Fruit fly (Drosophila melanogaster) whole organism, embryonic: ENCODE measurements around the gene CG10730.

Source experiments
- ATbp ChIP-seq: fragments of 200-800 bp; sonication (Bioruptor generic); optimal IDR thresholded peaks from 2 replicates; lab custom pipeline; 2017; ENCODE audit warnings: missing biosample characterization, mild to moderate bottlenecking, missing genetic modification characterization, missing genetic modification reagents
- Antp ChIP-seq: fragments of 200-800 bp; sonication (Bioruptor generic); optimal IDR thresholded peaks from 3 replicates; lab custom pipeline; 2016; ENCODE audit warnings: missing biosample characterization, missing genetic modification characterization
- Atf3 ChIP-seq: fragments of 200-800 bp; sonication (Bioruptor generic); optimal IDR thresholded peaks from 3 replicates; lab custom pipeline; 2016; ENCODE audit warnings: missing biosample characterization, missing genetic modification characterization
- Bdp1 ChIP-seq: fragments of 200-800 bp; sonication (Bioruptor generic); optimal IDR thresholded peaks from 3 replicates; lab custom pipeline; 2016; ENCODE audit warnings: missing biosample characterization, missing genetic modification characterization
- CG10147 ChIP-seq: fragments of 200-800 bp; sonication (Bioruptor generic); optimal IDR thresholded peaks from 2 replicates; lab custom pipeline; 2019; ENCODE audit warnings: missing biosample characterization, mild to moderate bottlenecking, missing genetic modification characterization, moderate library complexity
- CG10321 ChIP-seq: fragments of 200-800 bp; sonication (Bioruptor generic); IDR thresholded peaks from 2 replicates; pipeline ENCODE4 v1.3.6; 2022; ENCODE audit warnings: missing biosample characterization, missing genetic modification characterization
- CG11398 ChIP-seq: fragments of 200-800 bp; sonication (Bioruptor generic); optimal IDR thresholded peaks from 2 replicates; lab custom pipeline; 2016; ENCODE audit warnings: missing biosample characterization, missing genetic modification characterization
- CG12769 ChIP-seq: fragments of 200-800 bp; sonication (Bioruptor generic); optimal IDR thresholded peaks from 2 replicates; lab custom pipeline; 2019; ENCODE audit warnings: missing biosample characterization, mild to moderate bottlenecking, missing genetic modification characterization, moderate library complexity
- CG14014 ChIP-seq: fragments of 200-800 bp; sonication (Bioruptor generic); IDR thresholded peaks from 2 replicates; pipeline ENCODE4 v1.3.6; 2022; ENCODE audit warnings: missing biosample characterization, missing genetic modification characterization
- CG15011 ChIP-seq: fragments of 200-800 bp; sonication (Bioruptor generic); optimal IDR thresholded peaks from 3 replicates; lab custom pipeline; 2018; ENCODE audit warnings: missing biosample characterization, mild to moderate bottlenecking, missing genetic modification characterization
- CG16815 ChIP-seq: fragments of 200-800 bp; sonication (Bioruptor generic); optimal IDR thresholded peaks from 3 replicates; lab custom pipeline; 2017; ENCODE audit warnings: missing biosample characterization, mild to moderate bottlenecking, missing genetic modification characterization
- CG17568 ChIP-seq: fragments of 200-800 bp; sonication (Bioruptor generic); optimal IDR thresholded peaks from 2 replicates; lab custom pipeline; 2018; ENCODE audit warnings: missing biosample characterization, mild to moderate bottlenecking, missing genetic modification characterization, moderate library complexity
- CG17802 ChIP-seq: fragments of 200-800 bp; sonication (Bioruptor generic); optimal IDR thresholded peaks from 2 replicates; lab custom pipeline; 2018; ENCODE audit warnings: missing biosample characterization, mild to moderate bottlenecking, missing genetic modification characterization, moderate library complexity
- CG17912 ChIP-seq: fragments of 200-800 bp; sonication (Bioruptor generic); optimal IDR thresholded peaks from 2 replicates; lab custom pipeline; 2018; ENCODE audit warnings: missing biosample characterization, mild to moderate bottlenecking, missing genetic modification characterization
- CG30431 ChIP-seq: fragments of 200-800 bp; sonication (Bioruptor generic); optimal IDR thresholded peaks from 2 replicates; lab custom pipeline; 2017; ENCODE audit warnings: missing biosample characterization, missing genetic modification characterization
- CG4424 ChIP-seq: fragments of 200-800 bp; sonication (Bioruptor generic); optimal IDR thresholded peaks from 3 replicates; lab custom pipeline; 2016; ENCODE audit warnings: missing biosample characterization, missing genetic modification characterization
- CG4707 ChIP-seq: fragments of 200-800 bp; sonication (Bioruptor generic); optimal IDR thresholded peaks from 2 replicates; lab custom pipeline; 2018; ENCODE audit warnings: missing biosample characterization, mild to moderate bottlenecking, missing genetic modification characterization, moderate library complexity
- CG6854 ChIP-seq: fragments of 200-800 bp; sonication (Bioruptor generic); optimal IDR thresholded peaks from 3 replicates; lab custom pipeline; 2017; ENCODE audit warnings: missing biosample characterization, mild to moderate bottlenecking, missing genetic modification characterization
- CG8281 ChIP-seq: fragments of 200-800 bp; sonication (Bioruptor generic); optimal IDR thresholded peaks from 2 replicates; lab custom pipeline; 2018; ENCODE audit warnings: missing biosample characterization, mild to moderate bottlenecking, missing genetic modification characterization, moderate library complexity
- Chrac-16 ChIP-seq: fragments of 200-800 bp; sonication (Bioruptor generic); optimal IDR thresholded peaks from 3 replicates; lab custom pipeline; 2016; ENCODE audit warnings: missing biosample characterization, missing genetic modification characterization
- Dbx ChIP-seq: fragments of 200-800 bp; sonication (Bioruptor generic); IDR thresholded peaks from 3 replicates; pipeline ENCODE4 v1.3.6; 2022; ENCODE audit warnings: missing biosample characterization, missing genetic modification characterization
- Dip3 ChIP-seq: fragments of 200-800 bp; sonication (Bioruptor generic); optimal IDR thresholded peaks from 3 replicates; lab custom pipeline; 2016; ENCODE audit warnings: missing biosample characterization, missing genetic modification characterization
- Dll ChIP-seq: fragments of 200-800 bp; sonication (Bioruptor generic); IDR thresholded peaks from 4 replicates; pipeline ENCODE4 v1.3.6; 2022; ENCODE audit warnings: missing biosample characterization, missing genetic modification characterization; ENCODE audit not compliant: partially characterized antibody
- Ets65A ChIP-seq: fragments of 200-800 bp; sonication (Bioruptor generic); peaks from one replicate; lab custom pipeline; 2016; ENCODE audit warnings: missing biosample characterization, missing genetic modification characterization
- Fer3 ChIP-seq: fragments of 200-800 bp; sonication (Bioruptor generic); optimal IDR thresholded peaks from 2 replicates; lab custom pipeline; 2018; ENCODE audit warnings: missing biosample characterization, mild to moderate bottlenecking, missing genetic modification characterization, moderate library complexity
- HLH54F ChIP-seq: fragments of 200-800 bp; sonication (Bioruptor generic); optimal IDR thresholded peaks from 3 replicates; lab custom pipeline; 2016; ENCODE audit warnings: missing biosample characterization, missing genetic modification characterization
- Hey ChIP-seq: fragments of 200-800 bp; sonication (Bioruptor generic); optimal IDR thresholded peaks from 3 replicates; lab custom pipeline; 2018; ENCODE audit warnings: missing biosample characterization, mild to moderate bottlenecking, missing genetic modification characterization
- Hr78 ChIP-seq, 2 experiments: fragments of 200-800 bp in 1 of 2; fragments of >200 bp in 1 of 2; sonication (Bioruptor generic) in 1 of 2; optimal IDR thresholded peaks; 2 replicates each; lab custom pipeline; 2017 to 2019; ENCODE audit warnings: missing biosample characterization in 2 of 2, missing genetic modification characterization in 2 of 2, mild to moderate bottlenecking in 1 of 2, moderate library complexity in 1 of 2
- MBD-R2 ChIP-seq: fragments of 200-800 bp; sonication (Bioruptor generic); IDR thresholded peaks from 2 replicates; pipeline ENCODE4 v1.3.6; 2022; ENCODE audit warnings: missing biosample characterization, missing genetic modification characterization
- Neu2 ChIP-seq: fragments of 200-800 bp; sonication (Bioruptor generic); optimal IDR thresholded peaks from 3 replicates; lab custom pipeline; 2016; ENCODE audit warnings: missing biosample characterization, missing genetic modification characterization, borderline replicate concordance
- Trl ChIP-seq, 3 experiments: fragments of >200 bp in 2 of 3; fragments of 200-800 bp in 1 of 3; sonication (Bioruptor generic) in 1 of 3; optimal IDR thresholded peaks; 2 replicates in 1 of 3; 3 replicates in 2 of 3; lab custom pipeline; 2016 to 2017; ENCODE audit warnings: missing biosample characterization in 1 of 3, missing genetic modification characterization in 1 of 3
- amos ChIP-seq: fragments of 200-800 bp; sonication (Bioruptor generic); IDR thresholded peaks from 2 replicates; pipeline ENCODE4 v1.3.6; 2022; ENCODE audit warnings: missing biosample characterization, missing genetic modification characterization; ENCODE audit not compliant: partially characterized antibody
- az2 ChIP-seq: fragments of 200-800 bp; sonication (Bioruptor generic); optimal IDR thresholded peaks from 3 replicates; lab custom pipeline; 2016; ENCODE audit warnings: missing biosample characterization, missing genetic modification characterization
- bcd ChIP-seq: fragments of 200-800 bp; sonication (Bioruptor generic); optimal IDR thresholded peaks from 2 replicates; lab custom pipeline; 2017; ENCODE audit warnings: missing biosample characterization, mild to moderate bottlenecking, missing genetic modification characterization
- bsh ChIP-seq, 2 experiments: fragments of 200-800 bp; sonication (Bioruptor generic); optimal IDR thresholded peaks; 2 replicates each; lab custom pipeline; 2017 to 2018; ENCODE audit warnings: mild to moderate bottlenecking in 2 of 2, missing biosample characterization in 2 of 2, missing genetic modification characterization in 2 of 2, moderate library complexity in 1 of 2
- ci ChIP-seq: fragments of 200-800 bp; sonication (Bioruptor generic); IDR thresholded peaks from 3 replicates; pipeline ENCODE4 v1.3.6; 2022; ENCODE audit warnings: missing biosample characterization, missing genetic modification characterization
- crc ChIP-seq: fragments of 200-800 bp; sonication (Bioruptor generic); optimal IDR thresholded peaks from 2 replicates; lab custom pipeline; 2016; ENCODE audit warnings: missing biosample characterization, missing genetic modification characterization
- ftz-f1 ChIP-seq: fragments of 200-800 bp; sonication (Bioruptor generic); optimal IDR thresholded peaks from 2 replicates; lab custom pipeline; 2016; ENCODE audit warnings: missing biosample characterization, missing genetic modification characterization
- ham ChIP-seq: fragments of 200-800 bp; sonication (Bioruptor generic); IDR thresholded peaks from 2 replicates; pipeline ENCODE4 v1.3.6; 2022; ENCODE audit warnings: missing biosample characterization, missing genetic modification characterization
- ind ChIP-seq: fragments of 200-800 bp; sonication (Bioruptor generic); optimal IDR thresholded peaks from 3 replicates; lab custom pipeline; 2016; ENCODE audit warnings: missing biosample characterization, missing genetic modification characterization
- jing ChIP-seq: fragments of 200-800 bp; sonication (Bioruptor generic); optimal IDR thresholded peaks from 2 replicates; lab custom pipeline; 2018; ENCODE audit warnings: missing biosample characterization, mild to moderate bottlenecking, missing genetic modification characterization
- mld ChIP-seq: fragments of 200-800 bp; sonication (Bioruptor generic); IDR thresholded peaks from 3 replicates; pipeline ENCODE4 v1.3.6; 2022; ENCODE audit warnings: missing biosample characterization, missing genetic modification characterization; ENCODE audit not compliant: partially characterized antibody
- pb ChIP-seq: fragments of 200-800 bp; sonication (Bioruptor generic); optimal IDR thresholded peaks from 3 replicates; lab custom pipeline; 2016; ENCODE audit warnings: missing biosample characterization, missing genetic modification characterization
- phol ChIP-seq: fragments of 200-800 bp; sonication (Bioruptor generic); optimal IDR thresholded peaks from 3 replicates; lab custom pipeline; 2018; ENCODE audit warnings: missing biosample characterization, mild to moderate bottlenecking, missing genetic modification characterization, moderate library complexity
- psq ChIP-seq: fragments of 200-800 bp; sonication (Bioruptor generic); optimal IDR thresholded peaks from 2 replicates; lab custom pipeline; 2017; ENCODE audit warnings: missing biosample characterization, missing genetic modification characterization
- sens ChIP-seq: fragments of 200-800 bp; sonication (Bioruptor generic); peaks from one replicate; lab custom pipeline; 2016; ENCODE audit warnings: missing biosample characterization, missing genetic modification characterization
- stc ChIP-seq: fragments of 200-800 bp; sonication (Bioruptor generic); IDR thresholded peaks from 2 replicates; pipeline ENCODE4 v1.3.6; 2022; ENCODE audit warnings: missing biosample characterization, missing genetic modification characterization
- z ChIP-seq: fragments of 200-800 bp; sonication (Bioruptor generic); IDR thresholded peaks from 3 replicates; pipeline ENCODE4 v1.3.6; 2022; ENCODE audit warnings: missing biosample characterization, missing genetic modification characterization
- zf30C ChIP-seq: fragments of 200-800 bp; sonication (Bioruptor generic); optimal IDR thresholded peaks from 3 replicates; lab custom pipeline; 2018; ENCODE audit warnings: missing biosample characterization, mild to moderate bottlenecking, missing genetic modification characterization

Gene CG10730

dm6 chr2L:20082155-20082964 is 10.4 kb upstream of the CG10730 start (continued):
- TF ChIP-seq CG10147 (GFP tag; lab: Kevin White, UChicago) (no peak), stc (no peak), CG17568 (GFP tag; lab: Kevin White, UChicago) (no peak), ham (GFP tag; lab: Robert Waterston, UW) (no peak), sens (GFP tag; lab: Kevin White, UChicago) (peak; percentile 21), bsh (GFP tag; optimal IDR thresholded peaks at IDR 0.05; lab: Kevin White, UChicago) (no peak), Chrac-16 (no peak), psq (GFP tag; lab: Kevin White, UChicago) (no peak), CG17912 (GFP tag; lab: Kevin White, UChicago) (no peak), ATbp (no peak), Trl (optimal IDR thresholded peaks at IDR 0.05; lab: Kevin White, UChicago) (no peak), Trl (GFP tag; optimal IDR thresholded peaks at IDR 0.05; lab: Kevin White, UChicago) (no peak), CG17802 (tag; lab: Kevin White, UChicago) (no peak), Dbx (GFP tag; lab: Robert Waterston, UW) (0 out of 3 replicates have a peak, but pooled peaks have one; percentile 30), CG11398 (GFP tag; lab: Kevin White, UChicago) (no peak), pb (GFP tag; lab: Kevin White, UChicago) (no peak), ind (GFP tag; lab: Kevin White, UChicago) (no peak), CG30431 (GFP tag; lab: Kevin White, UChicago) (no peak), Hey (tag; lab: Kevin White, UChicago) (no peak), jing (GFP tag; lab: Kevin White, UChicago) (no peak), Dll (no peak), CG4424 (GFP tag; lab: Kevin White, UChicago) (no peak), MBD-R2 (GFP tag; lab: Robert Waterston, UW) (no peak), bcd (GFP tag; lab: Kevin White, UChicago) (no peak), Antp (no peak), crc (GFP tag; lab: Kevin White, UChicago) (no peak), ci (no peak), CG4707 (GFP tag; lab: Kevin White, UChicago) (no peak), CG16815 (GFP tag; lab: Kevin White, UChicago) (no peak), az2 (GFP tag; lab: Kevin White, UChicago) (no peak), Dip3 (no peak), phol (tag; lab: Kevin White, UChicago) (no peak), ftz-f1 (no peak), Ets65A (GFP tag; lab: Kevin White, UChicago) (peak; percentile 34), CG8281 (tag; lab: Kevin White, UChicago) (no peak), Bdp1 (no peak), CG6854 (GFP tag; lab: Kevin White, UChicago) (no peak), Fer3 (tag; lab: Kevin White, UChicago) (no peak), Hr78 (GFP tag; optimal IDR thresholded peaks at IDR 0.05; lab: Kevin White, UChicago) (no peak), CG12769 (no peak), CG15011 (GFP tag; lab: Kevin White, UChicago) (no peak), z (GFP tag; lab: Robert Waterston, UW) (no peak), Atf3 (GFP tag; lab: Kevin White, UChicago) (no peak), zf30C (GFP tag; lab: Kevin White, UChicago) (no peak), HLH54F (GFP tag; lab: Kevin White, UChicago) (no peak), Neu2 (GFP tag; lab: Kevin White, UChicago) (no peak), amos (0 out of 2 replicates have a peak, but pooled peaks have one; percentile 5), mld (GFP tag; lab: Robert Waterston, UW) (no peak), CG10321 (peak; percentile 75), CG14014 (GFP tag; lab: Robert Waterston, UW) (0 out of 2 replicates have a peak, but pooled peaks have one; percentile 33)
